Fruit fly (Drosophila melanogaster): ENCODE measurements around the gene CG46426.

dm6 chr2L:11837413-11837812, 5.2 kb upstream of the CG46426 start, which contains the start of gene Sfp33A2:
- no peak for TF ChIP-seq CTCF (optimal IDR thresholded peaks at IDR 0.05)
- no peak for TF ChIP-seq CG8478 (optimal IDR thresholded peaks at IDR 0.05)

Measured in S2 (cell line).